Worm (Caenorhabditis elegans) whole organism, early embryonic: ENCODE results near the gene slfl-4.

ENCODE experiments used
- hmbx-1 ChIP-seq: sonication (generic microtip); optimal IDR thresholded peaks from 2 replicates; lab custom pipeline; 2016; ENCODE audit warnings: mild to moderate bottlenecking, missing genetic modification characterization, missing compliant biosample characterization
- hmg-4 ChIP-seq: fragments of 200-800 bp; sonication (Bioruptor generic); optimal IDR thresholded peaks from 2 replicates; lab custom pipeline; 2018; ENCODE audit warnings: mild to moderate bottlenecking, missing genetic modification characterization, missing compliant biosample characterization

- TF ChIP-seq hmbx-1 (tag; lab: Kevin White, UChicago), result no peak
- no peak for TF ChIP-seq hmg-4
Observed at ce11 chrIV:5309742-5310141, 35.4 kb downstream of the slfl-4 start, which contains the start of gene ZK354.3.
